Worm (Caenorhabditis elegans) whole organism, early embryonic: ENCODE measurements around the gene F16G10.10.

Experiments used
- B0310.2 ChIP-seq: sonication (generic microtip); optimal IDR thresholded peaks from 2 replicates; lab custom pipeline; 2016; ENCODE audit warnings: mild to moderate bottlenecking, missing genetic modification characterization, missing compliant biosample characterization
- aly-1 ChIP-seq: sonication (generic microtip); optimal IDR thresholded peaks from 2 replicates; lab custom pipeline; 2016; ENCODE audit warnings: missing genetic modification characterization, missing compliant biosample characterization
- ama-1 ChIP-seq: fragments of 150-350 bp; optimal IDR thresholded peaks from 2 replicates; lab custom pipeline; 2014
- flt-1 ChIP-seq: fragments of 200-800 bp; sonication (Bioruptor generic); IDR thresholded peaks from 2 replicates; pipeline ENCODE4 v1.3.6; 2022; ENCODE audit warnings: missing genetic modification characterization, missing compliant biosample characterization
- hmbx-1 ChIP-seq: sonication (generic microtip); optimal IDR thresholded peaks from 2 replicates; lab custom pipeline; 2016; ENCODE audit warnings: mild to moderate bottlenecking, missing genetic modification characterization, missing compliant biosample characterization
- hnd-1 ChIP-seq: sonication (generic microtip); optimal IDR thresholded peaks from 2 replicates; lab custom pipeline; 2016; ENCODE audit warnings: missing genetic modification characterization, missing compliant biosample characterization
- pes-1 ChIP-seq: fragments of 200-800 bp; sonication (Bioruptor generic); IDR thresholded peaks from 2 replicates; pipeline ENCODE4 v1.3.6; 2022; ENCODE audit warnings: missing genetic modification reagents, missing genetic modification characterization, missing compliant biosample characterization
- tra-4 ChIP-seq: sonication (generic microtip); optimal IDR thresholded peaks from 2 replicates; lab custom pipeline; 2017; ENCODE audit warnings: missing genetic modification characterization, missing compliant biosample characterization

DNA sequence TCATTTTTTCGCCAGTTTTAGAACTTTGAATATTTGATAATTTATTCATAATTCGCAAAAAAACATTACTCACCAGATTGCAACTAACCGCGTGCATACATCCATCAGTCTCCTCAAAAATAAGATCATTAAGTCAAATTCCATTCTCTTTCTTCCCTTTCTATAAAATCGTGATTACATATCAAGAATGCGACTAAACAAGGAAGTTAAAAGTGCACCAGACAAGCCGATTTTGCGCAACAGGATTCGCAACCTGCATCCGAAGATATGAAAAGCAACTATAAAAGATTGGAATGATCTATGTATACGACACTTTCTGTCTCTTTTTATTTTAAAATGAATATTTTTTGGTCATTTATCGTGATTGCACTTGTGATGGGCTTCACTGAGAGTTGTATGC, 21.8 kb downstream of the F16G10.10 start, which contains the start of gene hpo-25:
- TF ChIP-seq hmbx-1 (tag; lab: Kevin White, UChicago) = no peak
- no peak for TF ChIP-seq flt-1 (GFP tag; lab: Robert Waterston, UW)
- no peak for TF ChIP-seq ama-1
- TF ChIP-seq tra-4 = no peak
- TF ChIP-seq pes-1 = no peak
- no peak for TF ChIP-seq B0310.2 (tag; lab: Kevin White, UChicago)
- no peak for TF ChIP-seq aly-1 (tag; lab: Kevin White, UChicago)
- no peak for TF ChIP-seq hnd-1
